Fruit fly (Drosophila melanogaster) whole organism, embryonic: Measurements from ENCODE around the gene CG34180.
A peak's percentile ranks its signal among the peaks of the same experiment; 100 is the strongest.

Experiments used
- Abd-B ChIP-seq: fragments of 200-800 bp; sonication (Bioruptor generic); optimal IDR thresholded peaks from 2 replicates; lab custom pipeline; 2018; ENCODE audit warnings: missing biosample characterization, mild to moderate bottlenecking, missing genetic modification characterization, moderate library complexity
- B-H2 ChIP-seq: fragments of 200-800 bp; sonication (Bioruptor generic); optimal IDR thresholded peaks from 2 replicates; lab custom pipeline; 2018; ENCODE audit warnings: missing biosample characterization, mild to moderate bottlenecking, missing genetic modification characterization
- CG10462 ChIP-seq: fragments of 200-800 bp; sonication (Bioruptor generic); optimal IDR thresholded peaks from 2 replicates; lab custom pipeline; 2016; ENCODE audit warnings: missing biosample characterization, missing genetic modification characterization
- CG10979 ChIP-seq: fragments of 200-800 bp; sonication (Bioruptor generic); optimal IDR thresholded peaks from 2 replicates; lab custom pipeline; 2018; ENCODE audit warnings: missing biosample characterization, mild to moderate bottlenecking, missing genetic modification characterization, moderate library complexity
- CG12942 ChIP-seq: fragments of 200-800 bp; sonication (Bioruptor generic); optimal IDR thresholded peaks from 3 replicates; lab custom pipeline; 2016; ENCODE audit warnings: missing biosample characterization, missing genetic modification characterization
- CG15011 ChIP-seq: fragments of 200-800 bp; sonication (Bioruptor generic); optimal IDR thresholded peaks from 3 replicates; lab custom pipeline; 2018; ENCODE audit warnings: missing biosample characterization, mild to moderate bottlenecking, missing genetic modification characterization
- CG16863 ChIP-seq: fragments of 200-800 bp; sonication (Bioruptor generic); optimal IDR thresholded peaks from 3 replicates; lab custom pipeline; 2016; ENCODE audit warnings: missing biosample characterization, missing genetic modification characterization
- CG1792 ChIP-seq: fragments of 200-800 bp; sonication (Bioruptor generic); optimal IDR thresholded peaks from 2 replicates; lab custom pipeline; 2016; ENCODE audit warnings: missing biosample characterization, missing genetic modification characterization
- CG18764 ChIP-seq: fragments of 200-800 bp; sonication (Bioruptor generic); optimal IDR thresholded peaks from 3 replicates; lab custom pipeline; 2016; ENCODE audit warnings: missing biosample characterization, missing genetic modification characterization
- CG2202 ChIP-seq: fragments of 200-800 bp; sonication (Bioruptor generic); optimal IDR thresholded peaks from 2 replicates; lab custom pipeline; 2018; ENCODE audit warnings: missing biosample characterization, mild to moderate bottlenecking, missing genetic modification characterization
- CG34422 ChIP-seq: fragments of 200-800 bp; sonication (Bioruptor generic); IDR thresholded peaks from 3 replicates; pipeline ENCODE4 v1.3.6; 2022; ENCODE audit warnings: missing biosample characterization, missing genetic modification characterization
- CG3838 ChIP-seq: fragments of 200-800 bp; sonication (Bioruptor generic); optimal IDR thresholded peaks from 3 replicates; lab custom pipeline; 2016; ENCODE audit warnings: missing biosample characterization, missing genetic modification characterization
- CG3847 ChIP-seq: fragments of 200-800 bp; sonication (Bioruptor generic); IDR thresholded peaks from 2 replicates; pipeline ENCODE4 v1.3.6; 2022; ENCODE audit warnings: missing biosample characterization, missing genetic modification characterization
- CG4328 ChIP-seq: fragments of 200-800 bp; sonication (Bioruptor generic); optimal IDR thresholded peaks from 3 replicates; lab custom pipeline; 2017; ENCODE audit warnings: missing biosample characterization, missing genetic modification reagents, missing genetic modification characterization
- CG6272 ChIP-seq: fragments of 200-800 bp; sonication (Bioruptor generic); IDR thresholded peaks from 2 replicates; pipeline ENCODE4 v1.3.6; 2022; ENCODE audit warnings: missing biosample characterization, missing genetic modification characterization
- CG7372 ChIP-seq: fragments of 200-800 bp; sonication (Bioruptor generic); IDR thresholded peaks from 2 replicates; pipeline ENCODE4 v1.3.6; 2022; ENCODE audit warnings: missing biosample characterization, missing genetic modification characterization
- CG7786 ChIP-seq: fragments of 200-800 bp; sonication (Bioruptor generic); optimal IDR thresholded peaks from 2 replicates; lab custom pipeline; 2016; ENCODE audit warnings: missing biosample characterization, missing genetic modification characterization
- CG9609 ChIP-seq: fragments of 200-800 bp; sonication (Bioruptor generic); optimal IDR thresholded peaks from 3 replicates; lab custom pipeline; 2016; ENCODE audit warnings: missing biosample characterization, missing genetic modification characterization
- D ChIP-seq, 2 experiments: fragments of 200-800 bp in 1 of 2; fragments of >200 bp in 1 of 2; sonication (Bioruptor generic) in 1 of 2; optimal IDR thresholded peaks; 2 replicates in 1 of 2; 3 replicates in 1 of 2; lab custom pipeline; 2017; ENCODE audit warnings: mild to moderate bottlenecking in 1 of 2, missing biosample characterization in 1 of 2, missing genetic modification characterization in 1 of 2, missing genetic modification reagents in 1 of 2
- Doc3 ChIP-seq: fragments of 200-800 bp; sonication (Bioruptor generic); IDR thresholded peaks from 3 replicates; pipeline ENCODE4 v1.3.6; 2022; ENCODE audit warnings: missing biosample characterization, missing genetic modification characterization; ENCODE audit not compliant: partially characterized antibody
- Ets65A ChIP-seq: fragments of 200-800 bp; sonication (Bioruptor generic); peaks from one replicate; lab custom pipeline; 2016; ENCODE audit warnings: missing biosample characterization, missing genetic modification characterization
- Fer2 ChIP-seq: fragments of 200-800 bp; sonication (Bioruptor generic); optimal IDR thresholded peaks from 2 replicates; lab custom pipeline; 2018; ENCODE audit warnings: missing biosample characterization, mild to moderate bottlenecking, missing genetic modification characterization, moderate library complexity
- Gsc ChIP-seq: fragments of 200-800 bp; sonication (Bioruptor generic); IDR thresholded peaks from 2 replicates; pipeline ENCODE4 v1.3.6; 2022; ENCODE audit warnings: missing biosample characterization, missing genetic modification characterization
- HLH54F ChIP-seq: fragments of 200-800 bp; sonication (Bioruptor generic); optimal IDR thresholded peaks from 3 replicates; lab custom pipeline; 2016; ENCODE audit warnings: missing biosample characterization, missing genetic modification characterization
- Jarid2 ChIP-seq: fragments of 200-800 bp; sonication (Bioruptor generic); optimal IDR thresholded peaks from 3 replicates; lab custom pipeline; 2017; ENCODE audit warnings: mild to moderate bottlenecking, missing biosample characterization, missing genetic modification reagents, missing genetic modification characterization
- NK7.1 ChIP-seq: fragments of 200-800 bp; sonication (Bioruptor generic); optimal IDR thresholded peaks from 3 replicates; lab custom pipeline; 2016; ENCODE audit warnings: missing biosample characterization, missing genetic modification characterization
- Nf-YA ChIP-seq: fragments of 200-800 bp; sonication (Bioruptor generic); IDR thresholded peaks from 2 replicates; pipeline ENCODE4 v1.3.6; 2022; ENCODE audit warnings: missing biosample characterization, missing genetic modification characterization
- Oaz ChIP-seq: fragments of 200-800 bp; sonication (Bioruptor generic); IDR thresholded peaks from 2 replicates; pipeline ENCODE4 v1.3.6; 2022; ENCODE audit warnings: missing biosample characterization, missing genetic modification characterization
- Optix ChIP-seq: fragments of 200-800 bp; sonication (Bioruptor generic); IDR thresholded peaks from 3 replicates; pipeline ENCODE4 v1.3.6; 2022; ENCODE audit warnings: missing biosample characterization, missing genetic modification characterization
- Scr ChIP-seq: fragments of 200-800 bp; sonication (Bioruptor generic); IDR thresholded peaks from 2 replicates; pipeline ENCODE4 v1.3.6; 2022; ENCODE audit warnings: missing biosample characterization, missing genetic modification characterization; ENCODE audit not compliant: partially characterized antibody
- Sox102F ChIP-seq: fragments of 200-800 bp; sonication (Bioruptor generic); optimal IDR thresholded peaks from 2 replicates; lab custom pipeline; 2018; ENCODE audit warnings: missing biosample characterization, mild to moderate bottlenecking, missing genetic modification characterization, moderate library complexity
- Sry-δ ChIP-seq: fragments of 200-800 bp; sonication (Bioruptor generic); optimal IDR thresholded peaks from 2 replicates; lab custom pipeline; 2016; ENCODE audit warnings: missing biosample characterization, missing genetic modification characterization
- aop ChIP-seq: fragments of 200-800 bp; sonication (Bioruptor generic); IDR thresholded peaks from 2 replicates; pipeline ENCODE4 v1.3.6; 2022; ENCODE audit warnings: missing biosample characterization, missing genetic modification characterization
- exex ChIP-seq: fragments of 200-800 bp; sonication (Bioruptor generic); optimal IDR thresholded peaks from 4 replicates; lab custom pipeline; 2018; ENCODE audit warnings: missing biosample characterization, mild to moderate bottlenecking, missing genetic modification characterization, moderate library complexity
- fu2 ChIP-seq: fragments of 200-800 bp; sonication (Bioruptor generic); optimal IDR thresholded peaks from 2 replicates; lab custom pipeline; 2016; ENCODE audit warnings: missing biosample characterization, missing genetic modification characterization
- hb ChIP-seq: fragments of 200-800 bp; sonication (Bioruptor generic); IDR thresholded peaks from 3 replicates; pipeline ENCODE4 v1.3.6; 2022; ENCODE audit warnings: missing biosample characterization, missing genetic modification characterization; ENCODE audit not compliant: partially characterized antibody
- hkb ChIP-seq, 2 experiments: fragments of 200-800 bp in 1 of 2; fragments of >200 bp in 1 of 2; sonication (Bioruptor generic) in 1 of 2; IDR thresholded peaks in 1 of 2; optimal IDR thresholded peaks in 1 of 2; 2 replicates each; pipeline versions ENCODE4 v1.3.6 to Lab custom; 2017 to 2022; ENCODE audit warnings: missing biosample characterization in 1 of 2, missing genetic modification characterization in 1 of 2
- mld ChIP-seq: fragments of 200-800 bp; sonication (Bioruptor generic); IDR thresholded peaks from 3 replicates; pipeline ENCODE4 v1.3.6; 2022; ENCODE audit warnings: missing biosample characterization, missing genetic modification characterization; ENCODE audit not compliant: partially characterized antibody
- odd ChIP-seq: fragments of 200-800 bp; sonication (Bioruptor generic); optimal IDR thresholded peaks from 2 replicates; lab custom pipeline; 2017; ENCODE audit warnings: missing biosample characterization, mild to moderate bottlenecking, missing genetic modification characterization
- otp ChIP-seq: fragments of 200-800 bp; sonication (Bioruptor generic); IDR thresholded peaks from 3 replicates; pipeline ENCODE4, ENCODE4 v1.3.6; 2022; ENCODE audit warnings: missing biosample characterization, missing genetic modification characterization
- pzg ChIP-seq: fragments of 200-800 bp; sonication (Bioruptor generic); optimal IDR thresholded peaks from 3 replicates; lab custom pipeline; 2018; ENCODE audit warnings: missing biosample characterization, mild to moderate bottlenecking, missing genetic modification characterization, moderate library complexity
- row ChIP-seq: fragments of 200-800 bp; sonication (Bioruptor generic); IDR thresholded peaks from 3 replicates; pipeline ENCODE4 v1.3.6; 2022; ENCODE audit warnings: missing biosample characterization, missing genetic modification characterization
- sens ChIP-seq: fragments of 200-800 bp; sonication (Bioruptor generic); peaks from one replicate; lab custom pipeline; 2016; ENCODE audit warnings: missing biosample characterization, missing genetic modification characterization
- slbo ChIP-seq: fragments of 200-800 bp; sonication (Bioruptor generic); IDR thresholded peaks from 2 replicates; pipeline ENCODE4 v1.3.6; 2022; ENCODE audit warnings: missing biosample characterization, missing genetic modification characterization
- sqz ChIP-seq: fragments of 200-800 bp; sonication (Bioruptor generic); optimal IDR thresholded peaks from 3 replicates; lab custom pipeline; 2018; ENCODE audit warnings: missing biosample characterization, mild to moderate bottlenecking, missing genetic modification characterization
- wor ChIP-seq: fragments of 200-800 bp; sonication (Bioruptor generic); IDR thresholded peaks from 2 replicates; pipeline ENCODE4 v1.3.6; 2022; ENCODE audit warnings: missing biosample characterization, missing genetic modification characterization
- zfh2 ChIP-seq: fragments of 200-800 bp; sonication (Bioruptor generic); optimal IDR thresholded peaks from 2 replicates; lab custom pipeline; 2016; ENCODE audit warnings: missing biosample characterization, missing genetic modification characterization

The CG34180 gene

DNA sequence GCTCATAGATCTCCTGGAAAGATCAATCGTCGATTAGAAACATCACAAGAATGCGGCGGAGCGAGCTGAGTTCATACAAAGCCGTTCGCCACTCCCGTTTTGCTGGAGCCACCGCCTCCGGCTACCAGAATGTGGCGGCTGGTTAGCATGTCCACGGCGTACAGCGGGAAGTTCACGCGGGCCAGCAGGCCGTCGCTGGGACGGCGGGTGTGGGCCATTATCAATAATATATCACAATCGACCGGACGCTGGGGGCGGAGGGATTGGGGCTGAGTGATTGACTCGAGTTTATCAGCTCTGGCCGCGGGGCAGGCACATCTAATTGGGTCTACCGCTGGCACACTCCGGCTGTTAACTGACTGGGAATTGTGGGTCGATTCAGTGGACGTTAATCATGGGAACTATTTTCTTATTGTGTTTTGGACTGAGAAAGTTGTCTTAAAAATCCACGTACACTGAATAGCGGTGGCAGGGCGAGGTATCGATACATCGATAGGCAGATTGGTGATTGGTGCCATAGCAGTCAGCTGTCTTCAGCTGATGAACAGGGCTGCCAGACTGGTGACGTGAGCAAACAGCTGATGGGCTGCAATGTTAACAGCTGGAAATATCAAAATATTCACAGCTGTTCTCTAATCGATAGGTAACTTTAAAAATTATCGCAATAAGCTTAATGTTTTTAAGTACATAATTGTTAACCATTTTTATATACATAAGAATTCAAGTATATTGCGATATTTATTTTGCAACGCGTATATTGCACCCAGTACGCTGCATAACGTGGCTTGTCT is 38.4 kb downstream of the CG34180 start, which contains the start of gene CG9175 (continued):
- no peak for TF ChIP-seq sqz (GFP tag; lab: Kevin White, UChicago)
- TF ChIP-seq Oaz, result peak; percentile 13; the same call in 1 of the 2 replicates
- TF ChIP-seq CG3847 (GFP tag; lab: Robert Waterston, UW), result peak; percentile 84
- peak; percentile 4 for TF ChIP-seq CG4328 (GFP tag; lab: Kevin White, UChicago)
- TF ChIP-seq exex (tag; lab: Kevin White, UChicago), result peak; percentile 34
- TF ChIP-seq wor (GFP tag; lab: Robert Waterston, UW), result no peak
- TF ChIP-seq CG6272 (GFP tag; lab: Robert Waterston, UW), result no peak; the same call in 1 of the 2 replicates
- no peak for TF ChIP-seq Jarid2 (GFP tag; lab: Kevin White, UChicago)
- no peak for TF ChIP-seq Abd-B (GFP tag; lab: Kevin White, UChicago)
- TF ChIP-seq, all 482 proteins: peak for 223

DNA sequence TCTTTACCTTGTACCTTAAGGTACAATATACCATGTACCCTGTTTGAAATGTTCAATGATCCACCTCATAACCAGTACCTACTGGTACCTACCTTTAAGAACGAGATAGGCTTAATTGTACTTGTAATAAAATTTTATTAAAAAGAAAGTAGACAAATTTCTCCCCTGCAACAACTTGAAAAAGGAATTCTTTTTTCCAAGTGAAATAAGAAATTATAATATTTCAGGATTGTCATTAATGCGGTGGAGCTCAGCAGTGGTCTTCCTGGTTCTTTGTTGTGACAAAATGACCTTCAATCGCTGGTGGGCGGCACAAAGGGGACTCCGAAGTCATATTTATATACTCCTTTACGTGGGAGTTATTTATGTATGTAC is 38.9 kb downstream of the CG34180 start:
- TF ChIP-seq mld (no peak), sens (GFP tag; lab: Kevin White, UChicago) (peak; percentile 49), Gsc (GFP tag; lab: Robert Waterston, UW) (no peak), row (peak; percentile 4; the same call in 1 of the 3 replicates), Ets65A (peak; percentile 10), odd (no peak)

DNA sequence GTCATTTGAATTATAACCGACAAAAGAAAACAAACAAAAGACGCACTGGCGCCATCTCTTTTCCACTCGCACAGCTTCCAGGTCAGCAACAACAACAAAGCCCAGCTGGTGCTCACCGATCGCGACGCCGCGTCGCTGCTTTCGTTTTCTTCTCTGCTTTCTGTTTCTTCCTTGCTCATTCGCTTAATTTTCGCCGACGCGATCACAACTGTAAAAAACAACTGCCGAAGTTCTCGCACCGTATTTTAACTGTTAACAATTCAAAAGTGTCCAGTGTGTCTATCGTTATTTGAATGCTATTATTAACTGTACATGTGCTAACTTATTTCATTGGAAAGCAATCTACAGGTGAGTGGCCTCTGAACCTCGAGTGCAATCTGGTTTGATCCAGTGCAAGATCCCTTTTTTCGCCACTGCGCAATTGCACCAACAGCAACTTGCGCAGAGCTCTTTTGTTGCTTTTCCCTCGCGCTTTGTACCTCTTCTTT is 39.9 kb downstream of the CG34180 start, which contains the start of gene stai:
stai (plus strand) TSS at position 176 of the 488 bp plus-strand sequence.
- TF ChIP-seq otp (no peak), D (optimal IDR thresholded peaks at IDR 0.05; lab: Kevin White, UChicago) (no peak), D (GFP tag; optimal IDR thresholded peaks at IDR 0.05; lab: Kevin White, UChicago) (no peak), CG18764 (GFP tag; lab: Kevin White, UChicago) (no peak), CG12942 (GFP tag; lab: Kevin White, UChicago) (no peak), CG7372 (GFP tag; lab: Robert Waterston, UW) (no peak), CG34422 (GFP tag; lab: Robert Waterston, UW) (no peak), CG3838 (GFP tag; lab: Kevin White, UChicago) (no peak), CG10979 (no peak), HLH54F (no peak), Nf-YA (no peak), CG1792 (no peak), CG9609 (GFP tag; lab: Kevin White, UChicago) (no peak), Scr (GFP tag; lab: Robert Waterston, UW) (no peak), CG16863 (GFP tag; lab: Kevin White, UChicago) (no peak), Optix (no peak), CG15011 (GFP tag; lab: Kevin White, UChicago) (no peak), B-H2 (no peak), CG2202 (no peak), Fer2 (tag; lab: Kevin White, UChicago) (no peak), Sox102F (GFP tag; lab: Kevin White, UChicago) (no peak), pzg (GFP tag; lab: Kevin White, UChicago) (no peak), zfh2 (GFP tag; lab: Kevin White, UChicago) (no peak), CG10462 (GFP tag; lab: Kevin White, UChicago) (no peak), CG7786 (GFP tag; lab: Kevin White, UChicago) (no peak), NK7.1 (GFP tag; lab: Kevin White, UChicago) (no peak), slbo (GFP tag; lab: Robert Waterston, UW) (no peak), aop (GFP tag; lab: Robert Waterston, UW) (no peak), Doc3 (GFP tag; lab: Robert Waterston, UW) (no peak), fu2 (GFP tag; lab: Kevin White, UChicago) (no peak), hb (GFP tag; lab: Robert Waterston, UW) (no peak), hkb (optimal IDR thresholded peaks at IDR 0.05; lab: Kevin White, UChicago) (no peak), hkb (GFP tag; IDR thresholded peaks at IDR 0.05; lab: Robert Waterston, UW) (no peak), Sry-δ (GFP tag; lab: Kevin White, UChicago) (no peak)
